Worm (Caenorhabditis elegans) whole organism, mixed stage, embryonic: ENCODE data around the gene C24D10.49.

ENCODE experiments used
- elt-3 ChIP-seq: fragments of 150-350 bp; optimal IDR thresholded peaks from 2 replicates; lab custom pipeline; 2014; ENCODE audit warnings: missing biosample characterization, missing genetic modification characterization
- pha-4 ChIP-seq: fragments of 150-350 bp; optimal IDR thresholded peaks from 2 replicates; lab custom pipeline; 2018; ENCODE audit warnings: missing biosample characterization, missing genetic modification reagents, missing genetic modification characterization
- ztf-11 ChIP-seq: fragments of 150-350 bp; optimal IDR thresholded peaks from 2 replicates; lab custom pipeline; 2014; ENCODE audit warnings: missing biosample characterization, missing genetic modification characterization

ce11 chrIV:5136523-5136922, 20.6 kb downstream of the C24D10.49 start:
- no peak for TF ChIP-seq ztf-11 (tag; lab: Kevin White, UChicago)
- no peak for TF ChIP-seq pha-4 (tag; lab: Kevin White, UChicago)
- no peak for TF ChIP-seq elt-3 (tag; lab: Kevin White, UChicago)
